Worm (Caenorhabditis elegans) whole organism, young adult: ENCODE measurements around the gene Y40C7B.4.

Source experiments
- F22D6.2 ChIP-seq: sonication (generic microtip); optimal IDR thresholded peaks from 2 replicates; lab custom pipeline; 2016; ENCODE audit warnings: mild to moderate bottlenecking, missing genetic modification characterization, missing compliant biosample characterization
- F23B12.7 ChIP-seq: sonication (generic microtip); optimal IDR thresholded peaks from 2 replicates; lab custom pipeline; 2017; ENCODE audit warnings: missing genetic modification characterization, mild to moderate bottlenecking, missing compliant biosample characterization, antibody characterized with exemption, moderate library complexity; ENCODE audit not compliant: insufficient read depth
- F37B4.10 ChIP-seq: fragments of 200-800 bp; sonication (Bioruptor generic); IDR thresholded peaks from 2 replicates; pipeline ENCODE4 v1.3.6; 2022; ENCODE audit warnings: missing genetic modification characterization, missing compliant biosample characterization
- F39B2.1 ChIP-seq: fragments of 200-800 bp; sonication (Bioruptor generic); IDR thresholded peaks from 2 replicates; pipeline ENCODE4 v1.3.6; 2022; ENCODE audit warnings: missing genetic modification reagents, missing genetic modification characterization, missing compliant biosample characterization
- F49E8.2 ChIP-seq: sonication (generic microtip); optimal IDR thresholded peaks from 3 replicates; lab custom pipeline; 2017; ENCODE audit warnings: missing genetic modification characterization, mild to moderate bottlenecking, missing compliant biosample characterization, antibody characterized with exemption, moderate library complexity; ENCODE audit not compliant: insufficient read depth
- F57A8.1 ChIP-seq: fragments of 200-800 bp; sonication (Bioruptor generic); optimal IDR thresholded peaks from 2 replicates; lab custom pipeline; 2018; ENCODE audit warnings: mild to moderate bottlenecking, missing genetic modification characterization, moderate library complexity, missing compliant biosample characterization
- Y56A3A.18 ChIP-seq: fragments of 200-800 bp; sonication (Bioruptor generic); IDR thresholded peaks from 2 replicates; pipeline ENCODE4 v1.3.6; 2022; ENCODE audit warnings: missing genetic modification reagents, missing genetic modification characterization, missing compliant biosample characterization
- ZK185.1 ChIP-seq: sonication (generic microtip); optimal IDR thresholded peaks from 2 replicates; lab custom pipeline; 2016; ENCODE audit warnings: mild to moderate bottlenecking, missing genetic modification characterization, missing compliant biosample characterization; ENCODE audit not compliant: poor library complexity, severe bottlenecking
- akir-1 ChIP-seq: fragments of 200-800 bp; sonication (Bioruptor generic); optimal IDR thresholded peaks from 2 replicates; lab custom pipeline; 2018; ENCODE audit warnings: mild to moderate bottlenecking, missing genetic modification characterization, moderate library complexity, missing compliant biosample characterization
- aptf-2 ChIP-seq: fragments of 200-800 bp; sonication (Bioruptor generic); conservative IDR thresholded peaks from 2 replicates; pipeline ENCODE4 v1.3.6; 2022; ENCODE audit warnings: missing genetic modification reagents, missing genetic modification characterization, missing compliant biosample characterization
- atf-7 ChIP-seq: sonication (generic microtip); optimal IDR thresholded peaks from 2 replicates; lab custom pipeline; 2017; ENCODE audit warnings: mild to moderate bottlenecking, missing genetic modification characterization, missing compliant biosample characterization
- athp-1 ChIP-seq: sonication (generic microtip); optimal IDR thresholded peaks from 2 replicates; lab custom pipeline; 2017; ENCODE audit warnings: mild to moderate bottlenecking, missing genetic modification characterization, missing compliant biosample characterization
- bed-2 ChIP-seq: fragments of 200-800 bp; sonication (Bioruptor generic); IDR thresholded peaks from 2 replicates; pipeline ENCODE4 v1.3.6; 2022; ENCODE audit warnings: missing genetic modification reagents, missing genetic modification characterization, missing compliant biosample characterization
- ccch-3 ChIP-seq: fragments of 200-800 bp; sonication (Bioruptor generic); optimal IDR thresholded peaks from 2 replicates; lab custom pipeline; 2018; ENCODE audit warnings: mild to moderate bottlenecking, missing genetic modification characterization, missing compliant biosample characterization
- cebp-2 ChIP-seq: fragments of 200-800 bp; sonication (Bioruptor generic); IDR thresholded peaks from 2 replicates; pipeline ENCODE4 v1.3.6; 2022; ENCODE audit warnings: missing genetic modification characterization, missing compliant biosample characterization
- ceh-100 ChIP-seq: fragments of 200-800 bp; sonication (Bioruptor generic); IDR thresholded peaks from 2 replicates; pipeline ENCODE4 v1.3.6; 2022; ENCODE audit warnings: missing genetic modification reagents, missing genetic modification characterization, missing compliant biosample characterization
- ceh-40 ChIP-seq: fragments of 200-800 bp; sonication (Bioruptor generic); IDR thresholded peaks from 2 replicates; pipeline ENCODE4 v1.3.6; 2022; ENCODE audit warnings: missing genetic modification characterization, missing compliant biosample characterization
- dox-1 ChIP-seq: fragments of 200-800 bp; sonication (Bioruptor generic); IDR thresholded peaks from 2 replicates; pipeline ENCODE4 v1.3.6; 2022; ENCODE audit warnings: missing genetic modification reagents, missing genetic modification characterization, missing compliant biosample characterization
- efl-1 ChIP-seq: fragments of 150-350 bp; optimal IDR thresholded peaks from 2 replicates; lab custom pipeline; 2014; ENCODE audit warnings: missing biosample characterization, missing genetic modification reagents, missing genetic modification characterization
- egl-44 ChIP-seq: fragments of 200-800 bp; sonication (Bioruptor generic); IDR thresholded peaks from 2 replicates; pipeline ENCODE4 v1.3.6; 2022; ENCODE audit warnings: missing genetic modification reagents, missing genetic modification characterization, missing compliant biosample characterization
- egrh-3 ChIP-seq: fragments of 200-800 bp; sonication (Bioruptor generic); IDR thresholded peaks from 2 replicates; pipeline ENCODE4 v1.3.6; 2022; ENCODE audit warnings: missing genetic modification reagents, missing genetic modification characterization, missing compliant biosample characterization
- gei-17 ChIP-seq: fragments of 200-800 bp; sonication (Bioruptor generic); optimal IDR thresholded peaks from 2 replicates; lab custom pipeline; 2018; ENCODE audit warnings: mild to moderate bottlenecking, missing genetic modification characterization, missing compliant biosample characterization
- him-1 ChIP-seq: sonication (generic microtip); optimal IDR thresholded peaks from 2 replicates; lab custom pipeline; 2016; ENCODE audit warnings: missing genotype, missing genetic modification reagents, missing genetic modification characterization, missing compliant biosample characterization
- hlh-12 ChIP-seq: sonication (generic microtip); optimal IDR thresholded peaks from 2 replicates; lab custom pipeline; 2016; ENCODE audit warnings: missing genetic modification characterization, missing compliant biosample characterization
- hmg-1.2 ChIP-seq: fragments of 200-800 bp; sonication (Bioruptor generic); IDR thresholded peaks from 2 replicates; pipeline ENCODE4 v1.3.6; 2022; ENCODE audit warnings: missing genetic modification reagents, missing genetic modification characterization, missing compliant biosample characterization
- lin-40 ChIP-seq: sonication (generic microtip); optimal IDR thresholded peaks from 2 replicates; lab custom pipeline; 2016; ENCODE audit warnings: missing genetic modification characterization, mild to moderate bottlenecking, missing compliant biosample characterization, missing genotype, missing genetic modification reagents
- lir-1 ChIP-seq: fragments of 200-800 bp; sonication (Bioruptor generic); conservative IDR thresholded peaks from 2 replicates; pipeline ENCODE4 v1.3.6; 2022; ENCODE audit warnings: missing genetic modification reagents, missing genetic modification characterization, missing compliant biosample characterization
- lsl-1 ChIP-seq: fragments of 200-800 bp; sonication (Bioruptor generic); optimal IDR thresholded peaks from 2 replicates; lab custom pipeline; 2018; ENCODE audit warnings: mild to moderate bottlenecking, missing genetic modification characterization, moderate library complexity, missing compliant biosample characterization
- madf-3 ChIP-seq: fragments of 200-800 bp; sonication (Bioruptor generic); IDR thresholded peaks from 2 replicates; pipeline ENCODE4 v1.3.6; 2022; ENCODE audit warnings: missing genetic modification reagents, missing genetic modification characterization, missing compliant biosample characterization
- mcd-1 ChIP-seq: fragments of 200-800 bp; sonication (Bioruptor generic); IDR thresholded peaks from 2 replicates; pipeline ENCODE4 v1.3.6; 2022; ENCODE audit warnings: missing genetic modification reagents, missing genetic modification characterization, missing compliant biosample characterization
- mxl-1 ChIP-seq: sonication (generic microtip); optimal IDR thresholded peaks from 2 replicates; lab custom pipeline; 2016; ENCODE audit warnings: missing genetic modification characterization, missing compliant biosample characterization
- nhr-80 ChIP-seq: sonication (generic microtip); optimal IDR thresholded peaks from 2 replicates; lab custom pipeline; 2016; ENCODE audit warnings: missing genetic modification characterization, missing compliant biosample characterization
- nhr-90 ChIP-seq: sonication (generic microtip); optimal IDR thresholded peaks from 2 replicates; lab custom pipeline; 2016; ENCODE audit warnings: missing genotype, mild to moderate bottlenecking, missing genetic modification characterization, missing compliant biosample characterization
- pbrm-1 ChIP-seq: fragments of 200-800 bp; sonication (Bioruptor generic); IDR thresholded peaks from 2 replicates; pipeline ENCODE4 v1.3.6; 2022; ENCODE audit warnings: missing genetic modification reagents, missing genetic modification characterization, missing compliant biosample characterization
- repo-1 ChIP-seq: sonication (generic microtip); optimal IDR thresholded peaks from 2 replicates; lab custom pipeline; 2017; ENCODE audit warnings: mild to moderate bottlenecking, missing genetic modification characterization, missing compliant biosample characterization
- rpc-1 ChIP-seq, 2 experiments: fragments of 150-350 bp in 1 of 2; sonication (generic microtip) in 1 of 2; optimal IDR thresholded peaks; 2 replicates each; lab custom pipeline; 2014 to 2018; ENCODE audit warnings: missing biosample characterization in 1 of 2, missing genetic modification characterization in 1 of 2, missing genetic modification reagents in 1 of 2, missing genotype in 1 of 2
- sdz-38 ChIP-seq: sonication (generic microtip); optimal IDR thresholded peaks from 2 replicates; lab custom pipeline; 2016; ENCODE audit warnings: missing genotype, missing genetic modification characterization, missing compliant biosample characterization
- snpc-3.4 ChIP-seq: sonication (generic microtip); optimal IDR thresholded peaks from 2 replicates; lab custom pipeline; 2017; ENCODE audit warnings: missing genetic modification characterization, mild to moderate bottlenecking, missing compliant biosample characterization, antibody characterized with exemption, moderate library complexity, missing genotype, missing genetic modification reagents
- unc-62 ChIP-seq: fragments of 150-350 bp; optimal IDR thresholded peaks from 2 replicates; lab custom pipeline; 2014; ENCODE audit warnings: missing biosample characterization, missing genetic modification reagents, missing genetic modification characterization
- xnd-1 ChIP-seq: sonication (generic microtip); optimal IDR thresholded peaks from 2 replicates; lab custom pipeline; 2016; ENCODE audit warnings: missing genotype, missing genetic modification reagents, missing genetic modification characterization, missing compliant biosample characterization
- zfh-2 ChIP-seq: fragments of 200-800 bp; sonication (Bioruptor generic); conservative IDR thresholded peaks from 2 replicates; pipeline ENCODE4 v1.3.6; 2022; ENCODE audit warnings: missing genetic modification reagents, missing genetic modification characterization, missing compliant biosample characterization
- ztf-18 ChIP-seq: sonication (generic microtip); optimal IDR thresholded peaks from 2 replicates; lab custom pipeline; 2016; ENCODE audit warnings: missing genotype, mild to moderate bottlenecking, missing genetic modification characterization, missing compliant biosample characterization
- ztf-28 ChIP-seq: fragments of 200-800 bp; sonication (Bioruptor generic); IDR thresholded peaks from 2 replicates; pipeline ENCODE4 v1.3.6; 2022; ENCODE audit warnings: missing genetic modification reagents, missing genetic modification characterization, missing compliant biosample characterization

Gene Y40C7B.4

ce11 chrX:17297408-17297807, 40.8 kb upstream of the Y40C7B.4 start:
- TF ChIP-seq F37B4.10 (GFP tag; lab: Robert Waterston, UW) (no peak), hmg-1.2 (GFP tag; lab: Robert Waterston, UW) (peak; percentile 21; the same call in 1 of the 2 replicates), mcd-1 (GFP tag; lab: Robert Waterston, UW) (peak; percentile 69)

ce11 chrX:17294728-17295127, 38.1 kb upstream of the Y40C7B.4 start, which contains the start of gene C33E10.8:
C33E10.8 (minus strand) TSS chrX:17294828.
- no peak for TF ChIP-seq aptf-2 (GFP tag; lab: Robert Waterston, UW)
- no peak for TF ChIP-seq bed-2
- TF ChIP-seq zfh-2 (GFP tag; lab: Robert Waterston, UW) = no peak
- no peak for TF ChIP-seq egrh-3 (GFP tag; lab: Robert Waterston, UW)
- no peak for TF ChIP-seq F49E8.2 (tag; lab: Kevin White, UChicago)
- TF ChIP-seq xnd-1 (tag; lab: Kevin White, UChicago) = no peak
- no peak for TF ChIP-seq athp-1 (tag; lab: Kevin White, UChicago)
- no peak for TF ChIP-seq repo-1

DNA sequence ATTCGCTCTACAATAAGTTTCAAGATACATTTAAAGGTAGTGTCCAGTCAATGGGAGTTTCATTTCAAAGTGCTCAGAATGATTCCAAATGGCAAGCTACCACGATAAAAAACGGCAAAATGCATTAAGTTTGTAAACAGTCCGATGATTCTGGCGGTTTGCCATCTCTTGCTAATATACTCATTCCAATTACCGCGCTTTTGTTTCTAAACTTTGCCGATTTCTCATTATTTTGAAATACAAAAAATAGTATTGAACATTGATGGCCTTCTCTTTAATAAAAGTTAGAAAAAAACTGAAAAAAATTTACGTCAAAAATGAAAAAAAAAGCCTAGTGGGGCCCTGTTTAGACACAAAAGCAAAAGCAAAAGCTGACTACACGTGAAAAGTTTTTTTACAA, 37.4 kb upstream of the Y40C7B.4 start:
- TF ChIP-seq atf-7 (tag; lab: Kevin White, UChicago) = no peak

- no peak for TF ChIP-seq efl-1 (GFP tag; lab: Kevin White, UChicago)
- TF ChIP-seq ztf-28 (GFP tag; lab: Robert Waterston, UW) = no peak
- TF ChIP-seq lsl-1 (GFP tag; lab: Kevin White, UChicago) = no peak
- TF ChIP-seq snpc-3.4 (tag; lab: Kevin White, UChicago) = no peak
- no peak for TF ChIP-seq nhr-90
- TF ChIP-seq madf-3 = no peak
- no peak for TF ChIP-seq ZK185.1 (tag; lab: Kevin White, UChicago)
- no peak for TF ChIP-seq mxl-1
- no peak for TF ChIP-seq F49E8.2 (tag; lab: Kevin White, UChicago)
- no peak for TF ChIP-seq mcd-1 (GFP tag; lab: Robert Waterston, UW)
- TF ChIP-seq rpc-1 (optimal IDR thresholded peaks at IDR 0.05; lab: Kevin White, UChicago) = peak; percentile 12
- no peak for TF ChIP-seq rpc-1 (tag; optimal IDR thresholded peaks at IDR 0.05; lab: Kevin White, UChicago)
- no peak for TF ChIP-seq F39B2.1 (GFP tag; lab: Robert Waterston, UW)
- TF ChIP-seq F23B12.7 (tag; lab: Kevin White, UChicago) = no peak
- TF ChIP-seq cebp-2 = no peak
- no peak for TF ChIP-seq Y56A3A.18 (GFP tag; lab: Robert Waterston, UW)
- peak; percentile 46 for TF ChIP-seq gei-17 (GFP tag; lab: Kevin White, UChicago)
- no peak for TF ChIP-seq ztf-18 (tag; lab: Kevin White, UChicago)
- no peak; the same call in 1 of the 2 replicates for TF ChIP-seq ceh-100 (GFP tag; lab: Robert Waterston, UW)
- no peak for TF ChIP-seq akir-1
- no peak for TF ChIP-seq him-1 (tag; lab: Kevin White, UChicago)
- TF ChIP-seq F57A8.1 (GFP tag; lab: Kevin White, UChicago) = no peak
- TF ChIP-seq hmg-1.2 (GFP tag; lab: Robert Waterston, UW) = no peak
- TF ChIP-seq unc-62 (GFP tag; lab: Kevin White, UChicago) = no peak
- peak; percentile 83 for TF ChIP-seq dox-1 (GFP tag; lab: Robert Waterston, UW)
- TF ChIP-seq lin-40 (tag; lab: Kevin White, UChicago) = no peak
- TF ChIP-seq aptf-2 (GFP tag; lab: Robert Waterston, UW) = no peak
- TF ChIP-seq ccch-3 (GFP tag; lab: Kevin White, UChicago) = no peak
- TF ChIP-seq egl-44 (GFP tag; lab: Robert Waterston, UW) = 0 out of 2 replicates have a peak, but pooled peaks have one; percentile 40
- TF ChIP-seq pbrm-1 (GFP tag; lab: Robert Waterston, UW) = peak; percentile 41; the same call in 1 of the 2 replicates
- TF ChIP-seq F22D6.2 (tag; lab: Kevin White, UChicago) = no peak
- peak; percentile 66; the same call in 1 of the 2 replicates for TF ChIP-seq ceh-40 (GFP tag; lab: Robert Waterston, UW)
- no peak for TF ChIP-seq sdz-38 (tag; lab: Kevin White, UChicago)
- TF ChIP-seq nhr-80 (tag; lab: Kevin White, UChicago) = no peak
- TF ChIP-seq hlh-12 (tag; lab: Kevin White, UChicago) = no peak
- no peak for TF ChIP-seq lir-1 (GFP tag; lab: Robert Waterston, UW)
These were observed 31.8 kb upstream of the Y40C7B.4 start for ce11 chrX:17288378-17288777.
